Worm (Caenorhabditis elegans) whole organism, young adult: Measurements from ENCODE around the gene tsp-8.

Experiments used
- sdz-38 ChIP-seq: sonication (generic microtip); optimal IDR thresholded peaks from 2 replicates; lab custom pipeline; 2016; ENCODE audit warnings: missing genotype, missing genetic modification characterization, missing compliant biosample characterization
- snpc-1.3 ChIP-seq: sonication (generic microtip); optimal IDR thresholded peaks from 2 replicates; lab custom pipeline; 2017; ENCODE audit warnings: missing genetic modification characterization, mild to moderate bottlenecking, missing compliant biosample characterization, antibody characterized with exemption, moderate library complexity, missing genotype, missing genetic modification reagents; ENCODE audit not compliant: insufficient read depth
- snpc-4 ChIP-seq, 5 experiments: fragments of 150-350 bp in 1 of 5; sonication (generic microtip) in 4 of 5; optimal IDR thresholded peaks; 2 replicates each; lab custom pipeline; 2014 to 2018; ENCODE audit warnings: missing genetic modification characterization in 5 of 5, missing biosample characterization in 3 of 5, antibody characterized with exemption in 2 of 5, mild to moderate bottlenecking in 2 of 5, missing compliant biosample characterization in 2 of 5, missing genotype in 2 of 5, moderate library complexity in 2 of 5, missing genetic modification reagents in 1 of 5
- xnd-1 ChIP-seq: sonication (generic microtip); optimal IDR thresholded peaks from 2 replicates; lab custom pipeline; 2016; ENCODE audit warnings: missing genotype, missing genetic modification reagents, missing genetic modification characterization, missing compliant biosample characterization

DNA sequence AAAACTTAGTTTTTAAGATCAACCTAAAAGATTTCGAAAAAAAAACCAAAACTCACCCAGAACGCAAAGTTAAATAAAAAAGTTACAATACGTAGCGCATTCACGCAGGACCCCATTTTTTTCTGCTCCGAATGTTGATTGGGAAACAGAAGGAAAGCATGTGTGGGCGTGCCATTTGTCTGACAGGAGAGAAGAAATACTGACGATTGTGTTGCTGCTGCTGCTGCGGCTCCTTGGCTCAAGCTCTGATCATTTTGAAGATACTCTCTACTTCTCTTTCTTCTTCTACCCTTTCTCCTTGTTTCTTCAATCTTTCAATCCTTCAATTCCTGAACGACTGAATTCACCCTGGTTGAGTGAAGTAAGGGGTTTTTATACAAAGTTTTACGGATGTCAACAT, at the start of gene tsp-8:
- TF ChIP-seq xnd-1 (tag; lab: Kevin White, UChicago), result no peak
- no peak for TF ChIP-seq snpc-4 (GFP tag; optimal IDR thresholded peaks at IDR 0.05; lab: Kevin White, UChicago)
- no peak for TF ChIP-seq snpc-4 (tag; optimal IDR thresholded peaks at IDR 0.05; lab: Kevin White, UChicago)
- no peak for TF ChIP-seq sdz-38 (tag; lab: Kevin White, UChicago)
- TF ChIP-seq snpc-1.3 (tag; lab: Kevin White, UChicago), result no peak
